Fruit fly (Drosophila melanogaster) whole organism, embryonic: ENCODE results near the gene CG10663.

Source experiments
- Adf1 ChIP-seq: fragments of 200-800 bp; sonication (Bioruptor generic); IDR thresholded peaks from 2 replicates; pipeline ENCODE4 v1.3.6; 2022; ENCODE audit warnings: missing biosample characterization, missing genetic modification characterization
- Antp ChIP-seq: fragments of 200-800 bp; sonication (Bioruptor generic); optimal IDR thresholded peaks from 3 replicates; lab custom pipeline; 2016; ENCODE audit warnings: missing biosample characterization, missing genetic modification characterization
- CG10209 ChIP-seq: fragments of 200-800 bp; sonication (Bioruptor generic); optimal IDR thresholded peaks from 3 replicates; lab custom pipeline; 2017; ENCODE audit warnings: missing biosample characterization, mild to moderate bottlenecking, missing genetic modification characterization, missing genetic modification reagents
- CG1024 ChIP-seq: fragments of 200-800 bp; sonication (Bioruptor generic); IDR thresholded peaks from 2 replicates; pipeline ENCODE4 v1.3.6; 2022; ENCODE audit warnings: missing biosample characterization, missing genetic modification characterization
- CG10654 ChIP-seq: fragments of 200-800 bp; sonication (Bioruptor generic); optimal IDR thresholded peaks from 2 replicates; lab custom pipeline; 2016; ENCODE audit warnings: missing biosample characterization, missing genetic modification characterization
- CG11560 ChIP-seq: fragments of 200-800 bp; sonication (Bioruptor generic); IDR thresholded peaks from 3 replicates; pipeline ENCODE4 v1.3.6; 2022; ENCODE audit warnings: missing biosample characterization, missing genetic modification characterization
- CG12236 ChIP-seq: fragments of 200-800 bp; sonication (Bioruptor generic); optimal IDR thresholded peaks from 2 replicates; lab custom pipeline; 2016; ENCODE audit warnings: missing biosample characterization, missing genetic modification characterization
- CG12659 ChIP-seq: fragments of 200-800 bp; sonication (Bioruptor generic); optimal IDR thresholded peaks from 3 replicates; lab custom pipeline; 2017; ENCODE audit warnings: mild to moderate bottlenecking, missing biosample characterization, missing genetic modification reagents, missing genetic modification characterization
- CG14667 ChIP-seq: fragments of 200-800 bp; sonication (Bioruptor generic); IDR thresholded peaks from 2 replicates; pipeline ENCODE4 v1.3.6; 2022; ENCODE audit warnings: missing biosample characterization, missing genetic modification characterization
- CG16815 ChIP-seq: fragments of 200-800 bp; sonication (Bioruptor generic); optimal IDR thresholded peaks from 3 replicates; lab custom pipeline; 2017; ENCODE audit warnings: missing biosample characterization, mild to moderate bottlenecking, missing genetic modification characterization
- CG1832 ChIP-seq: fragments of 200-800 bp; sonication (Bioruptor generic); optimal IDR thresholded peaks from 2 replicates; lab custom pipeline; 2017; ENCODE audit warnings: missing biosample characterization, mild to moderate bottlenecking, missing genetic modification characterization, inconsistent platforms
- CG30431 ChIP-seq: fragments of 200-800 bp; sonication (Bioruptor generic); optimal IDR thresholded peaks from 2 replicates; lab custom pipeline; 2017; ENCODE audit warnings: missing biosample characterization, missing genetic modification characterization
- CG32772 ChIP-seq: fragments of 200-800 bp; sonication (Bioruptor generic); IDR thresholded peaks from 2 replicates; pipeline ENCODE4 v1.3.6; 2022; ENCODE audit warnings: missing biosample characterization, missing genetic modification characterization
- CG8281 ChIP-seq: fragments of 200-800 bp; sonication (Bioruptor generic); optimal IDR thresholded peaks from 2 replicates; lab custom pipeline; 2018; ENCODE audit warnings: missing biosample characterization, mild to moderate bottlenecking, missing genetic modification characterization, moderate library complexity
- CG8478 ChIP-seq: fragments of >200 bp; optimal IDR thresholded peaks from 2 replicates; lab custom pipeline; 2018
- Hmx ChIP-seq: fragments of 200-800 bp; sonication (Bioruptor generic); optimal IDR thresholded peaks from 2 replicates; lab custom pipeline; 2016; ENCODE audit warnings: missing biosample characterization, missing genetic modification characterization
- Mrtf ChIP-seq: fragments of 200-800 bp; sonication (Bioruptor generic); IDR thresholded peaks from 3 replicates; pipeline ENCODE4 v1.3.6; 2022; ENCODE audit warnings: missing biosample characterization, missing genetic modification characterization
- NK7.1 ChIP-seq: fragments of 200-800 bp; sonication (Bioruptor generic); optimal IDR thresholded peaks from 3 replicates; lab custom pipeline; 2016; ENCODE audit warnings: missing biosample characterization, missing genetic modification characterization
- Nf-YC ChIP-seq: fragments of 200-800 bp; optimal IDR thresholded peaks from 3 replicates; lab custom pipeline; 2019; ENCODE audit warnings: missing biosample characterization, mild to moderate bottlenecking, missing genetic modification characterization, moderate library complexity
- Rx ChIP-seq: fragments of 200-800 bp; sonication (Bioruptor generic); IDR thresholded peaks from 2 replicates; pipeline ENCODE4 v1.3.6; 2022; ENCODE audit warnings: missing biosample characterization, missing genetic modification characterization
- Sox100B ChIP-seq: fragments of 200-800 bp; sonication (Bioruptor generic); optimal IDR thresholded peaks from 3 replicates; lab custom pipeline; 2018; ENCODE audit warnings: missing biosample characterization, mild to moderate bottlenecking, missing genetic modification characterization
- Ssrp ChIP-seq: fragments of 200-800 bp; sonication (Bioruptor generic); optimal IDR thresholded peaks from 2 replicates; lab custom pipeline; 2018; ENCODE audit warnings: missing biosample characterization, mild to moderate bottlenecking, missing genetic modification characterization, moderate library complexity
- Tbp ChIP-seq: fragments of >200 bp; optimal IDR thresholded peaks from 2 replicates; lab custom pipeline; 2018; ENCODE audit warnings: missing biosample characterization, missing genetic modification characterization
- Usf ChIP-seq: fragments of 200-800 bp; sonication (Bioruptor generic); optimal IDR thresholded peaks from 2 replicates; lab custom pipeline; 2017; ENCODE audit warnings: missing genotype, missing biosample characterization, missing genetic modification characterization
- Vsx1 ChIP-seq: fragments of 200-800 bp; sonication (Bioruptor generic); optimal IDR thresholded peaks from 2 replicates; lab custom pipeline; 2017; ENCODE audit warnings: missing biosample characterization, mild to moderate bottlenecking, missing genetic modification characterization, missing genetic modification reagents
- aop ChIP-seq: fragments of 200-800 bp; sonication (Bioruptor generic); IDR thresholded peaks from 2 replicates; pipeline ENCODE4 v1.3.6; 2022; ENCODE audit warnings: missing biosample characterization, missing genetic modification characterization
- crol ChIP-seq: fragments of 200-800 bp; sonication (Bioruptor generic); IDR thresholded peaks from 2 replicates; pipeline ENCODE4 v1.3.6; 2022; ENCODE audit warnings: missing biosample characterization, missing genetic modification characterization
- dysf ChIP-seq: fragments of 200-800 bp; sonication (Bioruptor generic); IDR thresholded peaks from 3 replicates; pipeline ENCODE4 v1.3.6; 2022; ENCODE audit warnings: missing biosample characterization, missing genetic modification characterization
- esg ChIP-seq: fragments of 200-800 bp; sonication (Bioruptor generic); conservative IDR thresholded peaks from 2 replicates; pipeline ENCODE4 v1.3.6; 2022; ENCODE audit warnings: missing biosample characterization, missing genetic modification characterization
- jumu ChIP-seq: fragments of 200-800 bp; sonication (Bioruptor generic); optimal IDR thresholded peaks from 3 replicates; lab custom pipeline; 2016; ENCODE audit warnings: missing biosample characterization, missing genetic modification characterization
- kay ChIP-seq: fragments of 200-800 bp; sonication (Bioruptor generic); optimal IDR thresholded peaks from 2 replicates; lab custom pipeline; 2016; ENCODE audit warnings: missing biosample characterization, missing genetic modification characterization
- klu ChIP-seq: fragments of 200-800 bp; sonication (Bioruptor generic); IDR thresholded peaks from 2 replicates; pipeline ENCODE4 v1.3.6; 2022; ENCODE audit warnings: missing biosample characterization, missing genetic modification characterization
- mam ChIP-seq: fragments of 200-800 bp; sonication (Bioruptor generic); optimal IDR thresholded peaks from 3 replicates; lab custom pipeline; 2016; ENCODE audit warnings: missing biosample characterization, missing genetic modification characterization
- nerfin-2 ChIP-seq: fragments of 200-800 bp; sonication (Bioruptor generic); IDR thresholded peaks from 2 replicates; pipeline ENCODE4 v1.3.6; 2022; ENCODE audit warnings: missing biosample characterization, missing genetic modification characterization; ENCODE audit not compliant: partially characterized antibody
- otp ChIP-seq: fragments of 200-800 bp; sonication (Bioruptor generic); IDR thresholded peaks from 3 replicates; pipeline ENCODE4, ENCODE4 v1.3.6; 2022; ENCODE audit warnings: missing biosample characterization, missing genetic modification characterization
- pho ChIP-seq: fragments of 200-800 bp; sonication (Bioruptor generic); optimal IDR thresholded peaks from 2 replicates; lab custom pipeline; 2016; ENCODE audit warnings: missing biosample characterization, missing genetic modification characterization
- sima ChIP-seq: fragments of 200-800 bp; sonication (Bioruptor generic); optimal IDR thresholded peaks from 2 replicates; lab custom pipeline; 2016; ENCODE audit warnings: missing biosample characterization, missing genetic modification characterization
- slou ChIP-seq: fragments of 200-800 bp; sonication (Bioruptor generic); optimal IDR thresholded peaks from 3 replicates; lab custom pipeline; 2016; ENCODE audit warnings: missing biosample characterization, missing genetic modification characterization
- stwl ChIP-seq: fragments of 200-800 bp; sonication (Bioruptor generic); optimal IDR thresholded peaks from 3 replicates; lab custom pipeline; 2018; ENCODE audit warnings: missing biosample characterization, mild to moderate bottlenecking, missing genetic modification characterization, moderate library complexity
- trem ChIP-seq: fragments of 200-800 bp; optimal IDR thresholded peaks from 3 replicates; lab custom pipeline; 2019; ENCODE audit warnings: missing biosample characterization, mild to moderate bottlenecking, missing genetic modification characterization, moderate library complexity
- ttk ChIP-seq: fragments of 200-800 bp; sonication (Bioruptor generic); IDR thresholded peaks from 2 replicates; pipeline ENCODE4 v2.1.2; 2022; ENCODE audit warnings: missing biosample characterization, missing genetic modification characterization
- zfh1 ChIP-seq: fragments of 200-800 bp; sonication (Bioruptor generic); IDR thresholded peaks from 3 replicates; pipeline ENCODE4 v1.3.6; 2022; ENCODE audit warnings: missing biosample characterization, missing genetic modification characterization

CG10663 gene

dm6 chr3L:12503865-12504650 lies 19.2 kb upstream of the CG10663 start, which contains the start of the genes CG10646 and vih (continued):
- no peak for TF ChIP-seq dysf (GFP tag; lab: Robert Waterston, UW)
- TF ChIP-seq CG12236: no peak
- TF ChIP-seq stwl: peak; percentile 88
- no peak for TF ChIP-seq CG8281 (tag; lab: Kevin White, UChicago)
- no peak for TF ChIP-seq Tbp (GFP tag; lab: Kevin White, UChicago)
- no peak for TF ChIP-seq Hmx (GFP tag; lab: Kevin White, UChicago)
- no peak for TF ChIP-seq slou (GFP tag; lab: Kevin White, UChicago)
- TF ChIP-seq trem: peak; percentile 96
- TF ChIP-seq CG12659 (GFP tag; lab: Kevin White, UChicago): peak; percentile 75
- no peak; the same call in 1 of the 2 replicates for TF ChIP-seq ttk
- TF ChIP-seq jumu (GFP tag; lab: Kevin White, UChicago): peak; percentile 31
- no peak for TF ChIP-seq CG14667
- no peak for TF ChIP-seq CG8478 (lab: Kevin White, UChicago)
- TF ChIP-seq esg (GFP tag; lab: Robert Waterston, UW): no peak
- peak; percentile 63 for TF ChIP-seq Nf-YC
- TF ChIP-seq crol (GFP tag; lab: Robert Waterston, UW): no peak
- no peak for TF ChIP-seq CG11560 (tag; lab: Robert Waterston, UW)
- no peak for TF ChIP-seq CG32772 (GFP tag; lab: Robert Waterston, UW)
- no peak for TF ChIP-seq klu
- no peak for TF ChIP-seq aop (GFP tag; lab: Robert Waterston, UW)
- peak; percentile 74 for TF ChIP-seq Vsx1 (GFP tag; lab: Kevin White, UChicago)
- TF ChIP-seq Usf (GFP tag; lab: Kevin White, UChicago): no peak
- no peak for TF ChIP-seq Rx (GFP tag; lab: Robert Waterston, UW)
- peak; percentile 13 for TF ChIP-seq kay (GFP tag; lab: Kevin White, UChicago)
- TF ChIP-seq CG16815 (GFP tag; lab: Kevin White, UChicago): no peak
- TF ChIP-seq CG10209: peak; percentile 48
- TF ChIP-seq zfh1 (GFP tag; lab: Robert Waterston, UW): no peak; the same call in 2 of the 3 replicates
- TF ChIP-seq sima: no peak
- TF ChIP-seq CG1024 (GFP tag; lab: Robert Waterston, UW): no peak
- TF ChIP-seq pho (GFP tag; lab: Kevin White, UChicago): no peak
- peak; percentile 45 for TF ChIP-seq mam (GFP tag; lab: Kevin White, UChicago)
- no peak for TF ChIP-seq otp (GFP tag; lab: Robert Waterston, UW)
- no peak for TF ChIP-seq Adf1 (GFP tag; lab: Robert Waterston, UW)
- no peak for TF ChIP-seq NK7.1 (GFP tag; lab: Kevin White, UChicago)
- peak; percentile 79 for TF ChIP-seq CG10654 (GFP tag; lab: Kevin White, UChicago)
- TF ChIP-seq Sox100B (GFP tag; lab: Kevin White, UChicago): peak; percentile 68
- no peak for TF ChIP-seq CG1832 (GFP tag; lab: Kevin White, UChicago)
- no peak for TF ChIP-seq Mrtf (GFP tag; lab: Robert Waterston, UW)
- TF ChIP-seq nerfin-2 (GFP tag; lab: Robert Waterston, UW): no peak
- no peak for TF ChIP-seq Antp (GFP tag; lab: Kevin White, UChicago)
- peak; percentile 44 for TF ChIP-seq Ssrp (tag; lab: Kevin White, UChicago)
- no peak for TF ChIP-seq CG30431 (GFP tag; lab: Kevin White, UChicago)
